Worm (Caenorhabditis elegans): ENCODE data around the gene fog-2.

- TF ChIP-seq zag-1 (tag; optimal IDR thresholded peaks at IDR 0.05) (no peak), fos-1 (tag; optimal IDR thresholded peaks at IDR 0.05) (no peak), pha-4 (tag; optimal IDR thresholded peaks at IDR 0.05) (peak; percentile 43), nhr-11 (tag; optimal IDR thresholded peaks at IDR 0.05) (no peak), unc-62 (GFP tag; optimal IDR thresholded peaks at IDR 0.05) (no peak), pqm-1 (tag; optimal IDR thresholded peaks at IDR 0.05) (no peak), elt-1 (tag; optimal IDR thresholded peaks at IDR 0.05) (no peak), elt-3 (tag; optimal IDR thresholded peaks at IDR 0.05) (no peak), nhr-76 (tag; optimal IDR thresholded peaks at IDR 0.05) (no peak)
These were observed 36.6 kb upstream of the fog-2 start for ce11 chrV:20162290-20163104.
